Fruit fly (Drosophila melanogaster): ENCODE data around the gene FipoQ.

Gene FipoQ

dm6 chr3R:29519332-29519731 is 24.8 kb downstream of the FipoQ start (continued):
- TF ChIP-seq spab (GFP tag; optimal IDR thresholded peaks at IDR 0.05) (peak; percentile 74), CG4318 (GFP tag; optimal IDR thresholded peaks at IDR 0.05) (peak; percentile 34), CG8119 (GFP tag; IDR thresholded peaks at IDR 0.05) (peak; percentile 82), dsx (GFP tag; optimal IDR thresholded peaks at IDR 0.05; ENCODE audit: poor library complexity, severe bottlenecking) (peak; percentile 83), CG3032 (tag; optimal IDR thresholded peaks at IDR 0.05) (peak; percentile 80), Eip75B (GFP tag; optimal IDR thresholded peaks at IDR 0.05) (peak; percentile 40), achi (GFP tag; optimal IDR thresholded peaks at IDR 0.05) (peak; percentile 78), Hr38 (GFP tag; optimal IDR thresholded peaks at IDR 0.05) (no peak), Smox (GFP tag; optimal IDR thresholded peaks at IDR 0.05) (peak; percentile 51), lz (GFP tag; optimal IDR thresholded peaks at IDR 0.05) (peak; percentile 54), CG1621 (tag; optimal IDR thresholded peaks at IDR 0.05) (peak; percentile 63), pdm3 (GFP tag; optimal IDR thresholded peaks at IDR 0.05) (peak; percentile 45), eg (GFP tag; IDR thresholded peaks at IDR 0.05) (peak; percentile 79), salr (GFP tag; optimal IDR thresholded peaks at IDR 0.05) (peak; percentile 31 to 63), Hr4 (GFP tag; optimal IDR thresholded peaks at IDR 0.05) (peak; percentile 41), CG8632 (GFP tag; optimal IDR thresholded peaks at IDR 0.05) (peak; percentile 77), Blimp-1 (GFP tag; optimal IDR thresholded peaks at IDR 0.05) (peak; percentile 29), CG16779 (tag; optimal IDR thresholded peaks at IDR 0.05) (peak; percentile 45), ss (GFP tag; optimal IDR thresholded peaks at IDR 0.05) (peak; percentile 70 to 86), Lpt (GFP tag; optimal IDR thresholded peaks at IDR 0.05) (peak; percentile 60), CG32006 (GFP tag; optimal IDR thresholded peaks at IDR 0.05) (peak; percentile 70), Met (GFP tag; optimal IDR thresholded peaks at IDR 0.05) (peak; percentile 59), CG6276 (GFP tag; optimal IDR thresholded peaks at IDR 0.05) (peak; percentile 55), CG6792 (GFP tag; optimal IDR thresholded peaks at IDR 0.05) (peak; percentile 76), acj6 (GFP tag; optimal IDR thresholded peaks at IDR 0.05) (peak; percentile 72), svp (GFP tag) (peak; percentile 78), Sox102F (GFP tag; optimal IDR thresholded peaks at IDR 0.05) (peak; percentile 63), CG11294 (GFP tag; IDR thresholded peaks at IDR 0.05) (peak; percentile 15; the same call in 1 of the 2 replicates), fd59A (GFP tag; optimal IDR thresholded peaks at IDR 0.05) (peak; percentile 65)

DNA sequence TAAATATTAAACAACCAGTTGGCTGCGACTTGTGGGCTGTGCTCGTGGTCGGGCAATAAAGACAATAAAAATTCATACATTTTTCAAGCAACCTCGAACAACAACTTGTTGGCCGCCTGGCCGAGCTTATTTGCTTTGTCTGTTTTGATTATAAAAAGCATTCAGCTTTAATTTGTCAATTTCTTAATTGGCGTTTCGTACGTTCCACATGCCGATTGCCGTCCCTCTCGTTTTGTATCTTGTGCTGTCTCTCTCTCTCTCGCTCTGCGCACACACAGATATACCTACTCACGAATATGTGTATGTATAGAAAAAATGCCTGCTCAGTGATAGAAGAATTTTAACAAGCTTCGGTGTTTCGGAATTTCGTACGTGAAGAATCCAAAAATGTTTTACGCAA is 25.6 kb downstream of the FipoQ start:
- peak; percentile 36 for TF ChIP-seq Eip78C (GFP tag)
- TF ChIP-seq CG4318 (GFP tag; optimal IDR thresholded peaks at IDR 0.05) = no peak

DNA sequence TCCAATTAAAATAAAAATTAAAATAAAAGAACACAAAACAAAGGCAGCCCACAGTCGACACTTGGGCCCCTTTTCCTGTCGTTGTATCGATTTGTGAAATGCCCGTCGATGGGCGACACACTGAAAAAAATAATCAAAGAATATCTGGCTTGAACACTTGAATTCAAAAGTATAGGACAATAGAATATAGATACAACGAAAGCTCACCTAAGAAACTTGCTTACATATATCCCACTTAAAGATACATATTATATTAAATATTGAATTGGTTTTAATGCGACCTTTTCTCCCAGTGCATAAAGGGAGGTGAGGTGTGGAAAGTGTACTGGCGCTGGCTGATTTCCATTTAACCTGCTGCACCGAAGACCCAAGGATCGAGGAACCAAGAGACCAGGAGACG is 27.6 kb downstream of the FipoQ start:
- TF ChIP-seq CG4318 (GFP tag; optimal IDR thresholded peaks at IDR 0.05) (no peak), CG1621 (tag; optimal IDR thresholded peaks at IDR 0.05) (peak; percentile 37), Lpt (GFP tag; optimal IDR thresholded peaks at IDR 0.05) (peak; percentile 7), ss (GFP tag; optimal IDR thresholded peaks at IDR 0.05) (peak in 1 of 2 experiments; percentile 55), CG6792 (GFP tag; optimal IDR thresholded peaks at IDR 0.05) (peak; percentile 49), esn (GFP tag; optimal IDR thresholded peaks at IDR 0.05) (peak; percentile 47), dac (GFP tag; optimal IDR thresholded peaks at IDR 0.05) (no peak), vri (GFP tag; optimal IDR thresholded peaks at IDR 0.05) (peak; percentile 9), fd85E (GFP tag; optimal IDR thresholded peaks at IDR 0.05) (no peak), CG3919 (GFP tag; optimal IDR thresholded peaks at IDR 0.05) (peak; percentile 69), Blimp-1 (GFP tag; optimal IDR thresholded peaks at IDR 0.05) (no peak), eg (GFP tag; IDR thresholded peaks at IDR 0.05) (peak; percentile 24; the same call in 1 of the 3 replicates), CG9139 (GFP tag; optimal IDR thresholded peaks at IDR 0.05) (no peak), Smox (GFP tag; optimal IDR thresholded peaks at IDR 0.05) (peak; percentile 19), Hr4 (GFP tag; optimal IDR thresholded peaks at IDR 0.05) (peak; percentile 37), Ets96B (tag; optimal IDR thresholded peaks at IDR 0.05) (peak; percentile 75), cyc (GFP tag; optimal IDR thresholded peaks at IDR 0.05) (peak; percentile 46), CG31627 (GFP tag; optimal IDR thresholded peaks at IDR 0.05) (peak; percentile 25), OdsH (GFP tag; optimal IDR thresholded peaks at IDR 0.05) (peak; percentile 45), Eip75B (GFP tag; optimal IDR thresholded peaks at IDR 0.05) (peak; percentile 44), CG6276 (GFP tag; optimal IDR thresholded peaks at IDR 0.05) (no peak), CG8319 (GFP tag; optimal IDR thresholded peaks at IDR 0.05) (peak; percentile 28), fkh (GFP tag; optimal IDR thresholded peaks at IDR 0.05) (no peak), Eip93F (GFP tag; optimal IDR thresholded peaks at IDR 0.05) (no peak), pdm3 (GFP tag; optimal IDR thresholded peaks at IDR 0.05) (peak; percentile 35), topi (GFP tag; optimal IDR thresholded peaks at IDR 0.05) (peak; percentile 47), CG8119 (GFP tag; IDR thresholded peaks at IDR 0.05) (peak; percentile 49; the same call in 2 of the 3 replicates), CG11762 (GFP tag; optimal IDR thresholded peaks at IDR 0.05; ENCODE audit: insufficient read depth) (no peak), Sox15 (GFP tag; optimal IDR thresholded peaks at IDR 0.05) (no peak), CG6163 (GFP tag; IDR thresholded peaks at IDR 0.05) (peak; percentile 68; the same call in 2 of the 3 replicates)

Measured in whole organism, prepupa.